Fruit fly (Drosophila melanogaster) whole organism, embryonic: ENCODE results near the gene Tango1.
A peak's percentile ranks its signal among the peaks of the same experiment; 100 is the strongest.

Source experiments
- Antp ChIP-seq: fragments of 200-800 bp; sonication (Bioruptor generic); optimal IDR thresholded peaks from 3 replicates; lab custom pipeline; 2016; ENCODE audit warnings: missing biosample characterization, missing genetic modification characterization
- Asciz ChIP-seq: fragments of 200-800 bp; sonication (Bioruptor generic); optimal IDR thresholded peaks from 2 replicates; lab custom pipeline; 2017; ENCODE audit warnings: missing biosample characterization, mild to moderate bottlenecking, missing genetic modification characterization, missing genetic modification reagents
- CG10274 ChIP-seq: fragments of 200-800 bp; sonication (Bioruptor generic); optimal IDR thresholded peaks from 3 replicates; lab custom pipeline; 2017; ENCODE audit warnings: missing biosample characterization, mild to moderate bottlenecking, missing genetic modification characterization
- CG10462 ChIP-seq: fragments of 200-800 bp; sonication (Bioruptor generic); optimal IDR thresholded peaks from 2 replicates; lab custom pipeline; 2016; ENCODE audit warnings: missing biosample characterization, missing genetic modification characterization
- CG10565 ChIP-seq: fragments of 200-800 bp; sonication (Bioruptor generic); optimal IDR thresholded peaks from 3 replicates; lab custom pipeline; 2016; ENCODE audit warnings: missing biosample characterization, mild to moderate bottlenecking, missing genetic modification characterization
- CG11456 ChIP-seq: fragments of 200-800 bp; sonication (Bioruptor generic); IDR thresholded peaks from 3 replicates; pipeline ENCODE4 v1.3.6; 2022; ENCODE audit warnings: missing biosample characterization, missing genetic modification characterization
- CG12391 ChIP-seq: fragments of 200-800 bp; sonication (Bioruptor generic); optimal IDR thresholded peaks from 3 replicates; lab custom pipeline; 2018; ENCODE audit warnings: missing biosample characterization, mild to moderate bottlenecking, missing genetic modification characterization, moderate library complexity
- CG14050 ChIP-seq: fragments of 200-800 bp; sonication (Bioruptor generic); IDR thresholded peaks from 3 replicates; pipeline ENCODE4 v1.3.6; 2022; ENCODE audit warnings: missing biosample characterization, missing genetic modification characterization
- CG14860 ChIP-seq: fragments of 200-800 bp; sonication (Bioruptor generic); IDR thresholded peaks from 3 replicates; pipeline ENCODE4 v1.3.6; 2022; ENCODE audit warnings: missing biosample characterization, missing genetic modification characterization; ENCODE audit not compliant: partially characterized antibody
- CG16813 ChIP-seq: fragments of 200-800 bp; sonication (Bioruptor generic); IDR thresholded peaks from 3 replicates; pipeline ENCODE4 v1.3.6; 2022; ENCODE audit warnings: missing biosample characterization, missing genetic modification characterization; ENCODE audit not compliant: partially characterized antibody
- CG17912 ChIP-seq: fragments of 200-800 bp; sonication (Bioruptor generic); optimal IDR thresholded peaks from 2 replicates; lab custom pipeline; 2018; ENCODE audit warnings: missing biosample characterization, mild to moderate bottlenecking, missing genetic modification characterization
- CG2712 ChIP-seq: fragments of 200-800 bp; optimal IDR thresholded peaks from 3 replicates; lab custom pipeline; 2019; ENCODE audit warnings: missing biosample characterization, mild to moderate bottlenecking, missing genetic modification characterization, moderate library complexity
- CG30020 ChIP-seq: fragments of 200-800 bp; optimal IDR thresholded peaks from 2 replicates; lab custom pipeline; 2019; ENCODE audit warnings: missing biosample characterization, mild to moderate bottlenecking, missing genetic modification characterization, moderate library complexity
- CG30403 ChIP-seq: fragments of 200-800 bp; sonication (Bioruptor generic); optimal IDR thresholded peaks from 3 replicates; lab custom pipeline; 2016; ENCODE audit warnings: missing biosample characterization, missing genetic modification characterization
- CG31224 ChIP-seq: fragments of 200-800 bp; sonication (Bioruptor generic); IDR thresholded peaks from 2 replicates; pipeline ENCODE4 v1.3.6; 2022; ENCODE audit warnings: missing biosample characterization, missing genetic modification characterization
- CG43689 ChIP-seq: fragments of 200-800 bp; sonication (Bioruptor generic); IDR thresholded peaks from 2 replicates; pipeline ENCODE4 v1.3.6; 2022; ENCODE audit warnings: missing biosample characterization, missing genetic modification characterization
- CG4424 ChIP-seq: fragments of 200-800 bp; sonication (Bioruptor generic); optimal IDR thresholded peaks from 3 replicates; lab custom pipeline; 2016; ENCODE audit warnings: missing biosample characterization, missing genetic modification characterization
- CG4707 ChIP-seq: fragments of 200-800 bp; sonication (Bioruptor generic); optimal IDR thresholded peaks from 2 replicates; lab custom pipeline; 2018; ENCODE audit warnings: missing biosample characterization, mild to moderate bottlenecking, missing genetic modification characterization, moderate library complexity
- CG4730 ChIP-seq: fragments of 200-800 bp; sonication (Bioruptor generic); IDR thresholded peaks from 2 replicates; pipeline ENCODE4 v1.3.6; 2022; ENCODE audit warnings: missing biosample characterization, missing genetic modification characterization
- CG9817 ChIP-seq: fragments of 200-800 bp; sonication (Bioruptor generic); optimal IDR thresholded peaks from 2 replicates; lab custom pipeline; 2018; ENCODE audit warnings: missing biosample characterization, mild to moderate bottlenecking, missing genetic modification characterization, moderate library complexity
- D19B ChIP-seq: fragments of 200-800 bp; sonication (Bioruptor generic); optimal IDR thresholded peaks from 2 replicates; lab custom pipeline; 2017; ENCODE audit warnings: missing biosample characterization, mild to moderate bottlenecking, missing genetic modification characterization
- Deaf1 ChIP-seq: fragments of 200-800 bp; optimal IDR thresholded peaks from 3 replicates; lab custom pipeline; 2019; ENCODE audit warnings: missing biosample characterization, mild to moderate bottlenecking, missing genetic modification characterization, moderate library complexity
- Dip3 ChIP-seq: fragments of 200-800 bp; sonication (Bioruptor generic); optimal IDR thresholded peaks from 3 replicates; lab custom pipeline; 2016; ENCODE audit warnings: missing biosample characterization, missing genetic modification characterization
- Dll ChIP-seq: fragments of 200-800 bp; sonication (Bioruptor generic); IDR thresholded peaks from 4 replicates; pipeline ENCODE4 v1.3.6; 2022; ENCODE audit warnings: missing biosample characterization, missing genetic modification characterization; ENCODE audit not compliant: partially characterized antibody
- HLH4C ChIP-seq: fragments of 200-800 bp; sonication (Bioruptor generic); IDR thresholded peaks from 3 replicates; pipeline ENCODE4 v1.3.6; 2022; ENCODE audit warnings: missing biosample characterization, missing genetic modification characterization; ENCODE audit not compliant: partially characterized antibody
- Hr39 ChIP-seq: fragments of >200 bp; optimal IDR thresholded peaks from 2 replicates; lab custom pipeline; 2017
- Hr78 ChIP-seq, 2 experiments: fragments of 200-800 bp in 1 of 2; fragments of >200 bp in 1 of 2; sonication (Bioruptor generic) in 1 of 2; optimal IDR thresholded peaks; 2 replicates each; lab custom pipeline; 2017 to 2019; ENCODE audit warnings: missing biosample characterization in 2 of 2, missing genetic modification characterization in 2 of 2, mild to moderate bottlenecking in 1 of 2, moderate library complexity in 1 of 2
- Med ChIP-seq: fragments of 200-800 bp; sonication (Bioruptor generic); peaks from one replicate; lab custom pipeline; 2016; ENCODE audit warnings: missing biosample characterization, missing genetic modification characterization, mild to moderate bottlenecking, inconsistent platforms, moderate library complexity
- Scr ChIP-seq: fragments of 200-800 bp; sonication (Bioruptor generic); IDR thresholded peaks from 2 replicates; pipeline ENCODE4 v1.3.6; 2022; ENCODE audit warnings: missing biosample characterization, missing genetic modification characterization; ENCODE audit not compliant: partially characterized antibody
- Ssrp ChIP-seq: fragments of 200-800 bp; sonication (Bioruptor generic); optimal IDR thresholded peaks from 2 replicates; lab custom pipeline; 2018; ENCODE audit warnings: missing biosample characterization, mild to moderate bottlenecking, missing genetic modification characterization, moderate library complexity
- Xrp1 ChIP-seq: fragments of 200-800 bp; sonication (Bioruptor generic); IDR thresholded peaks from 2 replicates; pipeline ENCODE4 v1.3.6; 2022; ENCODE audit warnings: missing biosample characterization, missing genetic modification characterization
- ash1 ChIP-seq: fragments of 200-800 bp; sonication (Bioruptor generic); optimal IDR thresholded peaks from 2 replicates; lab custom pipeline; 2018; ENCODE audit warnings: missing biosample characterization, mild to moderate bottlenecking, missing genetic modification characterization
- ato ChIP-seq: fragments of 200-800 bp; sonication (Bioruptor generic); IDR thresholded peaks from 2 replicates; pipeline ENCODE4 v1.3.6; 2022; ENCODE audit warnings: missing biosample characterization, missing genetic modification characterization; ENCODE audit not compliant: partially characterized antibody
- bbx ChIP-seq: fragments of 200-800 bp; sonication (Bioruptor generic); IDR thresholded peaks from 2 replicates; pipeline ENCODE4 v1.3.6; 2022; ENCODE audit warnings: missing biosample characterization, missing genetic modification characterization; ENCODE audit not compliant: partially characterized antibody
- chinmo ChIP-seq: fragments of 200-800 bp; sonication (Bioruptor generic); IDR thresholded peaks from 4 replicates; pipeline ENCODE4 v1.3.6; 2022; ENCODE audit warnings: missing biosample characterization, missing genetic modification characterization; ENCODE audit not compliant: partially characterized antibody
- crp ChIP-seq, 2 experiments: fragments of 200-800 bp; sonication (Bioruptor generic); optimal IDR thresholded peaks; 2 replicates in 1 of 2; 3 replicates in 1 of 2; lab custom pipeline; 2017; ENCODE audit warnings: missing biosample characterization in 2 of 2, missing genetic modification characterization in 2 of 2, mild to moderate bottlenecking in 1 of 2, moderate library complexity in 1 of 2
- exex ChIP-seq: fragments of 200-800 bp; sonication (Bioruptor generic); optimal IDR thresholded peaks from 4 replicates; lab custom pipeline; 2018; ENCODE audit warnings: missing biosample characterization, mild to moderate bottlenecking, missing genetic modification characterization, moderate library complexity
- fru ChIP-seq: fragments of >200 bp; optimal IDR thresholded peaks from 2 replicates; lab custom pipeline; 2017
- gem ChIP-seq: fragments of 200-800 bp; sonication (Bioruptor generic); optimal IDR thresholded peaks from 2 replicates; lab custom pipeline; 2019; ENCODE audit warnings: missing biosample characterization, mild to moderate bottlenecking, missing genetic modification characterization, moderate library complexity
- kah ChIP-seq: fragments of 200-800 bp; sonication (Bioruptor generic); optimal IDR thresholded peaks from 2 replicates; lab custom pipeline; 2018; ENCODE audit warnings: missing biosample characterization, mild to moderate bottlenecking, missing genetic modification characterization
- maf-S ChIP-seq: fragments of 200-800 bp; sonication (Bioruptor generic); optimal IDR thresholded peaks from 2 replicates; lab custom pipeline; 2016; ENCODE audit warnings: missing biosample characterization, missing genetic modification characterization
- nerfin-2 ChIP-seq: fragments of 200-800 bp; sonication (Bioruptor generic); IDR thresholded peaks from 2 replicates; pipeline ENCODE4 v1.3.6; 2022; ENCODE audit warnings: missing biosample characterization, missing genetic modification characterization; ENCODE audit not compliant: partially characterized antibody
- row ChIP-seq: fragments of 200-800 bp; sonication (Bioruptor generic); IDR thresholded peaks from 3 replicates; pipeline ENCODE4 v1.3.6; 2022; ENCODE audit warnings: missing biosample characterization, missing genetic modification characterization
- scrt ChIP-seq: fragments of 200-800 bp; sonication (Bioruptor generic); optimal IDR thresholded peaks from 2 replicates; lab custom pipeline; 2018; ENCODE audit warnings: missing biosample characterization, mild to moderate bottlenecking, missing genetic modification characterization, moderate library complexity
- sna ChIP-seq: fragments of 200-800 bp; sonication (Bioruptor generic); IDR thresholded peaks from 2 replicates; pipeline ENCODE4 v1.3.6; 2022; ENCODE audit warnings: missing biosample characterization, missing genetic modification characterization; ENCODE audit not compliant: partially characterized antibody
- ssp ChIP-seq: fragments of 200-800 bp; sonication (Bioruptor generic); IDR thresholded peaks from 2 replicates; pipeline ENCODE4 v1.3.6; 2022; ENCODE audit warnings: missing biosample characterization, missing genetic modification characterization
- trem ChIP-seq: fragments of 200-800 bp; optimal IDR thresholded peaks from 3 replicates; lab custom pipeline; 2019; ENCODE audit warnings: missing biosample characterization, mild to moderate bottlenecking, missing genetic modification characterization, moderate library complexity
- ttk ChIP-seq: fragments of 200-800 bp; sonication (Bioruptor generic); IDR thresholded peaks from 2 replicates; pipeline ENCODE4 v2.1.2; 2022; ENCODE audit warnings: missing biosample characterization, missing genetic modification characterization
- unc-4 ChIP-seq: fragments of 200-800 bp; sonication (Bioruptor generic); IDR thresholded peaks from 2 replicates; pipeline ENCODE4 v1.3.6; 2022; ENCODE audit warnings: missing biosample characterization, missing genetic modification characterization; ENCODE audit not compliant: partially characterized antibody
- yki ChIP-seq: fragments of >200 bp; optimal IDR thresholded peaks from 3 replicates; lab custom pipeline; 2018

Gene Tango1

dm6 chr2L:6648163-6648628, 992 bp upstream of the Tango1 start (continued):
- TF ChIP-seq Hr78 (GFP tag; optimal IDR thresholded peaks at IDR 0.05; lab: Kevin White, UChicago) (peak in 1 of 2 experiments; percentile 75), CG10565 (GFP tag; lab: Kevin White, UChicago) (peak; percentile 75), CG17912 (GFP tag; lab: Kevin White, UChicago) (peak; percentile 68), Deaf1 (tag; lab: Kevin White, UChicago) (peak; percentile 83), CG11456 (GFP tag; lab: Robert Waterston, UW) (peak; percentile 91), Asciz (GFP tag; lab: Kevin White, UChicago) (peak; percentile 94), CG9817 (peak; percentile 96), scrt (GFP tag; lab: Kevin White, UChicago) (peak; percentile 89), trem (tag; lab: Kevin White, UChicago) (peak; percentile 90), Antp (GFP tag; lab: Kevin White, UChicago) (peak; percentile 86), CG30403 (peak; percentile 98), maf-S (GFP tag; lab: Kevin White, UChicago) (peak; percentile 90), Xrp1 (GFP tag; lab: Robert Waterston, UW) (peak; percentile 95), Dip3 (GFP tag; lab: Kevin White, UChicago) (peak; percentile 94), D19B (peak; percentile 91), CG10274 (GFP tag; lab: Kevin White, UChicago) (peak; percentile 87), CG10462 (GFP tag; lab: Kevin White, UChicago) (peak; percentile 90), CG4730 (GFP tag; lab: Robert Waterston, UW) (peak; percentile 86), kah (GFP tag; lab: Kevin White, UChicago) (peak; percentile 89), yki (lab: Kevin White, UChicago) (no peak), ssp (peak; percentile 79), CG12391 (tag; lab: Kevin White, UChicago) (peak; percentile 98), CG2712 (peak; percentile 96), gem (tag; lab: Kevin White, UChicago) (peak; percentile 98), CG14050 (peak; percentile 90), Hr39 (lab: Kevin White, UChicago) (no peak), Med (GFP tag; lab: Kevin White, UChicago) (peak; percentile 99), ttk (GFP tag; lab: Robert Waterston, UW) (peak; percentile 90), CG43689 (GFP tag; lab: Robert Waterston, UW) (peak; percentile 84), CG30020 (tag; lab: Kevin White, UChicago) (peak; percentile 86), Ssrp (tag; lab: Kevin White, UChicago) (peak; percentile 96), CG31224 (GFP tag; lab: Robert Waterston, UW) (peak; percentile 88), Dll (GFP tag; lab: Robert Waterston, UW) (no peak; the same call in 3 of the 4 replicates)

- TF ChIP-seq Scr (peak; percentile 75), CG14860 (peak; percentile 85), row (GFP tag; lab: Robert Waterston, UW) (0 out of 3 replicates have a peak, but pooled peaks have one; percentile 15), HLH4C (GFP tag; lab: Robert Waterston, UW) (peak; percentile 94), sna (peak; percentile 78; the same call in 1 of the 2 replicates), ash1 (GFP tag; lab: Kevin White, UChicago) (no peak), unc-4 (GFP tag; lab: Robert Waterston, UW) (peak; percentile 50), chinmo (peak; percentile 80; the same call in 1 of the 4 replicates), CG4424 (GFP tag; lab: Kevin White, UChicago) (no peak), nerfin-2 (GFP tag; lab: Robert Waterston, UW) (peak; percentile 91), ato (GFP tag; lab: Robert Waterston, UW) (peak; percentile 89), CG16813 (GFP tag; lab: Robert Waterston, UW) (peak; percentile 70), CG4707 (GFP tag; lab: Kevin White, UChicago) (no peak), fru (lab: Kevin White, UChicago) (no peak), bbx (GFP tag; lab: Robert Waterston, UW) (peak; percentile 70), Dll (GFP tag; lab: Robert Waterston, UW) (peak; percentile 71), exex (tag; lab: Kevin White, UChicago) (peak; percentile 61), crp (GFP tag; optimal IDR thresholded peaks at IDR 0.05; lab: Kevin White, UChicago) (peak in 1 of 2 experiments; percentile 79)
These were observed 7.1 kb downstream of the Tango1 start, which contains the start of gene CG31633 for dm6 chr2L:6656264-6656676. Gene CG31633, minus strand, starts transcription at chr2L:6656321.
